Worm (Caenorhabditis elegans) whole organism, late embryonic: ENCODE results near the gene sre-27.

Source experiments
- C08G9.2 ChIP-seq: sonication (generic microtip); optimal IDR thresholded peaks from 2 replicates; lab custom pipeline; 2016; ENCODE audit warnings: mild to moderate bottlenecking, missing genetic modification characterization, moderate library complexity, missing compliant biosample characterization
- ceh-14 ChIP-seq: sonication (generic microtip); optimal IDR thresholded peaks from 2 replicates; lab custom pipeline; 2016; ENCODE audit warnings: missing genotype, missing genetic modification characterization, missing compliant biosample characterization
- ceh-19 ChIP-seq: fragments of 200-800 bp; sonication (Bioruptor generic); optimal IDR thresholded peaks from 2 replicates; lab custom pipeline; 2018; ENCODE audit warnings: mild to moderate bottlenecking, missing genetic modification characterization, missing compliant biosample characterization
- ceh-34 ChIP-seq: sonication (generic microtip); optimal IDR thresholded peaks from 2 replicates; lab custom pipeline; 2016; ENCODE audit warnings: mild to moderate bottlenecking, missing genetic modification characterization, missing compliant biosample characterization
- ceh-48 ChIP-seq: sonication (generic microtip); optimal IDR thresholded peaks from 2 replicates; lab custom pipeline; 2016; ENCODE audit warnings: missing genetic modification characterization, inconsistent platforms, missing compliant biosample characterization
- che-1 ChIP-seq: sonication (generic microtip); optimal IDR thresholded peaks from 2 replicates; lab custom pipeline; 2016; ENCODE audit warnings: mild to moderate bottlenecking, missing genetic modification characterization, missing compliant biosample characterization
- dmd-4 ChIP-seq: sonication (generic microtip); optimal IDR thresholded peaks from 2 replicates; lab custom pipeline; 2016; ENCODE audit warnings: borderline replicate concordance, missing genetic modification characterization, missing compliant biosample characterization
- ets-4 ChIP-seq: sonication (generic microtip); optimal IDR thresholded peaks from 2 replicates; lab custom pipeline; 2016; ENCODE audit warnings: missing genetic modification characterization, missing compliant biosample characterization
- fax-1 ChIP-seq: sonication (generic microtip); optimal IDR thresholded peaks from 2 replicates; lab custom pipeline; 2016; ENCODE audit warnings: missing genotype, missing genetic modification characterization, missing compliant biosample characterization
- fkh-10 ChIP-seq: fragments of 150-350 bp; optimal IDR thresholded peaks from 2 replicates; lab custom pipeline; 2014; ENCODE audit warnings: missing biosample characterization, missing genetic modification reagents, missing genetic modification characterization
- hlh-30 ChIP-seq: sonication (generic microtip); optimal IDR thresholded peaks from 2 replicates; lab custom pipeline; 2017; ENCODE audit warnings: antibody characterized with exemption, missing genetic modification characterization, missing compliant biosample characterization; ENCODE audit not compliant: insufficient read depth
- hlh-6 ChIP-seq: sonication (generic microtip); optimal IDR thresholded peaks from 2 replicates; lab custom pipeline; 2016; ENCODE audit warnings: missing genotype, missing genetic modification characterization, missing compliant biosample characterization
- hlh-8 ChIP-seq: sonication (generic microtip); optimal IDR thresholded peaks from 2 replicates; lab custom pipeline; 2016; ENCODE audit warnings: missing genotype, missing genetic modification characterization, missing compliant biosample characterization
- lin-11 ChIP-seq: fragments of 200-800 bp; sonication (Bioruptor generic); optimal IDR thresholded peaks from 2 replicates; lab custom pipeline; 2018; ENCODE audit warnings: mild to moderate bottlenecking, missing genetic modification characterization, missing compliant biosample characterization
- madf-2 ChIP-seq: sonication (generic microtip); optimal IDR thresholded peaks from 2 replicates; lab custom pipeline; 2017; ENCODE audit warnings: missing genetic modification characterization, missing compliant biosample characterization
- nhr-11 ChIP-seq: fragments of 150-350 bp; optimal IDR thresholded peaks from 2 replicates; lab custom pipeline; 2014; ENCODE audit warnings: missing biosample characterization, missing genetic modification characterization
- npax-4 ChIP-seq: sonication (generic microtip); optimal IDR thresholded peaks from 2 replicates; lab custom pipeline; 2016; ENCODE audit warnings: missing genetic modification characterization, missing compliant biosample characterization
- odd-2 ChIP-seq: sonication (generic microtip); optimal IDR thresholded peaks from 2 replicates; lab custom pipeline; 2017; ENCODE audit warnings: antibody characterized with exemption, mild to moderate bottlenecking, missing genetic modification characterization, missing compliant biosample characterization
- pag-3 ChIP-seq: sonication (generic microtip); optimal IDR thresholded peaks from 2 replicates; lab custom pipeline; 2016; ENCODE audit warnings: missing compliant biosample characterization, missing genetic modification characterization, borderline replicate concordance
- pat-9 ChIP-seq: fragments of 200-800 bp; sonication (Bioruptor generic); optimal IDR thresholded peaks from 2 replicates; lab custom pipeline; 2018; ENCODE audit warnings: mild to moderate bottlenecking, missing genetic modification characterization, moderate library complexity, missing compliant biosample characterization
- pha-2 ChIP-seq: sonication (generic microtip); optimal IDR thresholded peaks from 2 replicates; lab custom pipeline; 2017; ENCODE audit warnings: mild to moderate bottlenecking, missing genetic modification characterization, missing compliant biosample characterization
- ref-2 ChIP-seq: sonication (generic microtip); optimal IDR thresholded peaks from 2 replicates; lab custom pipeline; 2016; ENCODE audit warnings: missing genetic modification characterization, missing compliant biosample characterization
- rnt-1 ChIP-seq: sonication (generic microtip); optimal IDR thresholded peaks from 2 replicates; lab custom pipeline; 2016; ENCODE audit warnings: missing genetic modification characterization, missing compliant biosample characterization
- ttx-3 ChIP-seq: sonication (generic microtip); optimal IDR thresholded peaks from 2 replicates; lab custom pipeline; 2016; ENCODE audit warnings: missing genetic modification reagents, missing genetic modification characterization, missing compliant biosample characterization
- unc-3 ChIP-seq, 2 experiments: fragments of 200-800 bp in 1 of 2; sonication (Bioruptor generic) in 1 of 2; sonication (generic microtip) in 1 of 2; conservative IDR thresholded peaks in 1 of 2; optimal IDR thresholded peaks in 1 of 2; 2 replicates each; pipeline versions ENCODE4 v1.3.6 to Lab custom; 2016 to 2022; ENCODE audit warnings: missing compliant biosample characterization in 2 of 2, missing genetic modification characterization in 2 of 2, missing genetic modification reagents in 1 of 2
- unc-42 ChIP-seq: sonication (generic microtip); optimal IDR thresholded peaks from 2 replicates; lab custom pipeline; 2016; ENCODE audit warnings: missing genotype, missing genetic modification characterization, missing compliant biosample characterization
- unc-86 ChIP-seq: sonication (generic microtip); optimal IDR thresholded peaks from 2 replicates; lab custom pipeline; 2016; ENCODE audit warnings: missing genetic modification characterization, missing compliant biosample characterization
- zip-5 ChIP-seq: sonication (generic microtip); optimal IDR thresholded peaks from 2 replicates; lab custom pipeline; 2016; ENCODE audit warnings: missing genetic modification characterization, missing compliant biosample characterization
- ztf-16 ChIP-seq: sonication (generic microtip); optimal IDR thresholded peaks from 2 replicates; lab custom pipeline; 2017; ENCODE audit warnings: missing genetic modification characterization, missing compliant biosample characterization

Gene sre-27

DNA sequence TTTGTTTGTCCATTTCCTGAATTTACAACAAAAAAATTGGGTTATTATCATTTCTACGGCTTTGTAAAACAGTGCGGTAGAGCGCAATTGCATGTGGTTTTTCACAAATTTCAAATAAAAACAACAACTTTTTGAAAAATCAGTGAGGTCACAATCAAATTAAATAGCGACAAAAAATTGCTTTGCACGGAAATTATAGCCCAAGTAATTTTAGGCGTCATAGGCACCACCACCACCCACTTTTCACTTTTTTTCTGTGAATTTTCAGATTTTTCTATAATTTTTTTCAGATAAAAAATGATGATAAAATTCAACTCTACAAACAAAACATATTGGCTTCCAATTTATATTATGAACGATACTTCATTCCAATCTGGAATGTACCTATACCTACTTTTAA lies 39.9 kb upstream of the sre-27 start, which contains the start of gene sre-38:
Gene sre-38 (plus strand): TSS at position 301 of the 400 bp plus-strand sequence.
- TF ChIP-seq unc-3 (GFP tag; conservative IDR thresholded peaks at IDR 0.05; lab: Robert Waterston, UW) = no peak
- TF ChIP-seq unc-3 (tag; optimal IDR thresholded peaks at IDR 0.05; lab: Kevin White, UChicago) = no peak
- no peak for TF ChIP-seq odd-2 (tag; lab: Kevin White, UChicago)
- TF ChIP-seq fax-1 = no peak
- TF ChIP-seq pha-2 (tag; lab: Kevin White, UChicago) = no peak
- TF ChIP-seq nhr-11 (tag; lab: Kevin White, UChicago) = no peak
- no peak for TF ChIP-seq ref-2
- TF ChIP-seq C08G9.2 = no peak
- TF ChIP-seq unc-86 (tag; lab: Kevin White, UChicago) = no peak
- TF ChIP-seq hlh-8 (tag; lab: Kevin White, UChicago) = no peak
- TF ChIP-seq dmd-4 (tag; lab: Kevin White, UChicago) = no peak
- no peak for TF ChIP-seq pat-9 (tag; lab: Kevin White, UChicago)
- TF ChIP-seq ceh-34 (tag; lab: Kevin White, UChicago) = no peak
- no peak for TF ChIP-seq hlh-30
- no peak for TF ChIP-seq madf-2 (tag; lab: Kevin White, UChicago)
- TF ChIP-seq ztf-16 (tag; lab: Kevin White, UChicago) = no peak
- no peak for TF ChIP-seq rnt-1 (tag; lab: Kevin White, UChicago)
- TF ChIP-seq che-1 (tag; lab: Kevin White, UChicago) = no peak
- TF ChIP-seq ceh-19 (GFP tag; lab: Kevin White, UChicago) = no peak
- TF ChIP-seq hlh-6 (tag; lab: Kevin White, UChicago) = no peak
- no peak for TF ChIP-seq ceh-14 (tag; lab: Kevin White, UChicago)

- TF ChIP-seq lin-11 (tag; lab: Kevin White, UChicago) (no peak), hlh-8 (tag; lab: Kevin White, UChicago) (no peak), nhr-11 (tag; lab: Kevin White, UChicago) (no peak)
These were observed 39.2 kb upstream of the sre-27 start, which contains the start of gene sre-32 for ce11 chrII:12456633-12457032. Gene sre-32, minus strand, starts transcription at chrII:12456733.

- TF ChIP-seq npax-4 (tag; lab: Kevin White, UChicago) = no peak
These were observed 35.4 kb upstream of the sre-27 start, which contains the start of the genes sre-35 and sre-33 for ce11 chrII:12452754-12453352. Gene sre-35, minus strand, starts transcription at chrII:12452854. Gene sre-33, plus strand, starts transcription at chrII:12453302.

- TF ChIP-seq ttx-3 = no peak
- TF ChIP-seq, all 69 proteins: peak for 0
These were observed 32.4 kb upstream of the sre-27 start, which contains the start of gene sre-34 for ce11 chrII:12449849-12450248. Gene sre-34, plus strand, starts transcription at chrII:12450149.

- no peak for TF ChIP-seq ets-4
- TF ChIP-seq nhr-11 (tag; lab: Kevin White, UChicago) = no peak
- TF ChIP-seq odd-2 (tag; lab: Kevin White, UChicago) = no peak
- no peak for TF ChIP-seq pag-3 (tag; lab: Kevin White, UChicago)
- no peak for TF ChIP-seq unc-42 (tag; lab: Kevin White, UChicago)
- no peak for TF ChIP-seq ceh-48 (tag; lab: Kevin White, UChicago)
These were observed 30.8 kb upstream of the sre-27 start, which contains the start of gene srh-27 for ce11 chrII:12448241-12448640. Gene srh-27, plus strand, starts transcription at chrII:12448541.

DNA sequence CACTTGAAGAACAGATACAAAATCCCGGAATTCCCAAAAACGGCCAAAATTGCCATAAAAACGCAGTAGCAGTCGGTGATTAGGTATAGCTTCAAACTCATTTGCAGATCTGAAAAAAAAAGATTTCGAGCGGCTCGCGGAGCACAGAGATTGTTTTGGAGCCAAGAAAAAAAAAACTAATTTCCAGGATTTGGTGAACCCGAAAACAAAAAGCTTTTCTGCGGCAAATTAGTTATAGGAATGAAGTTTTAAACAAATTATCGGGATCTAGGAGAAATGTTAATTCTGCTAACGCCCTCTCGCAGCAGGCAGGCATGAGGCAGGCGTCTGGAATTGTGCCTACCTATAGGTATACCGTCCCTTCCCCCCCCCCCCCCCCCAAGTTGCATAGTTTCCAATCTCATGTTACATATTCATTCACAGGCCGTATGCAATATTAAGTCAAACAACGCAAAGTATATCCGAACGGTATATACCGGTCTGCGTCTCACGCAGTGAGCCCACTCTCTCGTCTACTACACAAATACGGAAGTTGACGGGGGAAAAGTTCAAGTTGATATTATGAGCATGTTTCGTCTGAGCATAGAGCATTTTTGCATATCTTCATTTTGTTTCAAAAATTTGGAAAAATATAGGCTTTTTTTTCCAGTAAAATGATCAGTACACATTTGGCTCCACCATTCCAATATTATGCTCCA lies 27.4 kb upstream of the sre-27 start, which contains the start of the genes W05H5.1 and pitr-6:
Gene W05H5.1 (minus strand): TSS at position 101 of the 698 bp plus-strand sequence.
Gene pitr-6 (plus strand): TSS at position 648 of the 698 bp plus-strand sequence.
- no peak for TF ChIP-seq madf-2 (tag; lab: Kevin White, UChicago)
- TF ChIP-seq zip-5 (tag; lab: Kevin White, UChicago) = no peak
- TF ChIP-seq fkh-10 (GFP tag; lab: Kevin White, UChicago) = no peak
- TF ChIP-seq hlh-6 (tag; lab: Kevin White, UChicago) = no peak
- no peak for TF ChIP-seq ref-2
